Worm (Caenorhabditis elegans): ENCODE measurements around the gene Y53G8AM.6.

Y53G8AM.6 gene

DNA sequence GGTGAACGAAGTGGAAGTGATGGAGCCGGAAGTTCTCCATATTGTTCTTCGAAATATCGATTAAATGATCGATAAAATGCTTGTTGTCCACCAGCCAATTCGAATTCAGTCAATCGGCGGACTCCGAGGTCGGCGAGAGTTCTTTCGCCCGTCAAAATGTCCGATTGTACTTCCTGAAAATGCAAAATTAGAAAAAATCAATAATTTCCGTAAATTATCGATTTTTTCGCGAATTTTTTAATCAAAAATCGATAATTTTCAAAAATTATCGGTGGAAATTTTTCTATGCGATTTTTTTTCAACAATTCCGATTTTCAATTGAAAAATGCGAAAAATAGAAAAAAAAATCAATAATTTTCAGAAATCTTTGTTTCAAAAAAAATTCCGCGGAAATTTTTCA lies 17.6 kb downstream of the Y53G8AM.6 start:
- no peak for TF ChIP-seq jun-1 (tag; optimal IDR thresholded peaks at IDR 0.05)
- no peak for TF ChIP-seq nhr-43 (tag; optimal IDR thresholded peaks at IDR 0.05; ENCODE audit: poor library complexity, severe bottlenecking)
- TF ChIP-seq egl-27 (tag; optimal IDR thresholded peaks at IDR 0.05) = no peak
- no peak for TF ChIP-seq nhr-25 (tag; optimal IDR thresholded peaks at IDR 0.05)
- no peak for TF ChIP-seq ama-1 (optimal IDR thresholded peaks at IDR 0.05)
- TF ChIP-seq zag-1 (tag; optimal IDR thresholded peaks at IDR 0.05) = no peak
- no peak for TF ChIP-seq ceh-16 (tag; optimal IDR thresholded peaks at IDR 0.05)
- TF ChIP-seq eor-1 (tag; optimal IDR thresholded peaks at IDR 0.05) = no peak
- no peak for TF ChIP-seq ceh-9 (tag; optimal IDR thresholded peaks at IDR 0.05)
- no peak for TF ChIP-seq elt-1 (tag; optimal IDR thresholded peaks at IDR 0.05)
- no peak for TF ChIP-seq nhr-77 (tag; optimal IDR thresholded peaks at IDR 0.05)
- no peak for TF ChIP-seq tbx-2 (tag; optimal IDR thresholded peaks at IDR 0.05)
- TF ChIP-seq daf-12 (tag; optimal IDR thresholded peaks at IDR 0.05) = no peak
- TF ChIP-seq elt-3 (tag; optimal IDR thresholded peaks at IDR 0.05) = no peak
- TF ChIP-seq aly-2 (tag; optimal IDR thresholded peaks at IDR 0.05) = no peak
- TF ChIP-seq R02D3.7 (tag; optimal IDR thresholded peaks at IDR 0.05) = no peak

DNA sequence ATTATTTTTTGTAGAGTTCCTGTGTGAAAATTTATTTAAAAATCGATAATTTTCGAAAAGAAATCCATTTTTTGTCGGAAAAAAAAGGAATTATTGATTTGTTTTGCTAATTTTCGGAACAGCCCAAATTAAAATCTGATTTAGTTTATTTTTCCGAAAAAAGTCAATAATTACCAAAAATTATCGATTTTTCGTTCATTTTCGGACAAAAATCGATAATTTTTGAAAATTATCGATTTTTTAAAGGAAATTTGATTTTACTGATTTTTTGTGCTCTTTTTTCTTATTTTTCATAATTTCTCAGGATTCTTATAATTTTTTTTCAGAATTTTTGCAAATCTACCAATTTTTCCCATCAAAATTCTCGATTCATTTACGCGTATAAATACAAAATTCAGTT lies 18.2 kb downstream of the Y53G8AM.6 start:
- TF ChIP-seq ceh-28 (tag; optimal IDR thresholded peaks at IDR 0.05) = peak; percentile 87
- TF ChIP-seq eor-1 (tag; optimal IDR thresholded peaks at IDR 0.05) = no peak
- TF ChIP-seq lsy-12 (tag; optimal IDR thresholded peaks at IDR 0.05) = no peak

DNA sequence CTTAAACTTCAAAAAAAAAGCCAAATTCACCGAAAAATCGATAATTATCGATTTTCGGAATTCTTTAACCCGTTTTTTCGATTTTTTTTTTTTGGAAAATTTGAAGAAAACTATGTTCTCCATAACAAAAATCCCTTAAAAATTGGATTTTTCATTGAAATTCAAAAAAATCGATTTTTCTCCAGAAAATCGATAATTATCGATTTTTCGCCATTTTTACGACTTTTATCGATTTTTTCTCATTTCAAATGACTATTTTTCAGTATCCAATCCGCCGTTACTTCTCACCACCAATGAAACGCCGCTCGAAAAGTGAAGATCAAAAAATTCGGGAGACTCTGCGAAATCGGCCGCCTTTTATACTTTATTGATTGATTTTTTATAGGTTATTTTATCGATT lies 18.7 kb downstream of the Y53G8AM.6 start:
- TF ChIP-seq egl-27 (tag; optimal IDR thresholded peaks at IDR 0.05) = no peak
- peak; percentile 91 for TF ChIP-seq ceh-28 (tag; optimal IDR thresholded peaks at IDR 0.05)

DNA sequence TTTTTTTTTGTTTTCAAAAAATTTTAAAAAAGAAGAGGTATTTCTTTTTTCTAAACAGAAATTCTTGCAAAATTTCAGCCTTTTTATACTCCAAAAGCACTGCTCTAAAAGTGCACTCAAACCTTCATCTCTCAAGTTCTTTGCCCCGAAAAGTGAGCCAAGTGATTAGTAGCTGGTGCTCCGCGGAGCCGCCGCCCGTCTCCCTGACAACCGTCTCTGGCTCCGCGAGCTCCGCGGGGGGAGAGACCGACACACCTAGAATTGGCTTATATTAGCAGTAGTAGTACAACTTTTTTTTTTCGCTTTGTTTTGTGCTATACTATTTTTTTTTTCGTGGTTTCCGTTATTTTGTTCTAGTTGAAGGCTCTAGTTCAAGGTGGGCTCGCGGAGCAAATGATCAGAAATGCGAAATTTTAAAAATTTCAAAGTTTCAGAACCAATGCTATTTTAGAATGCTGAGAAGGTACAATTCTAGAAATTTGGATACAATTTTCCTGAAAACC lies 26.9 kb downstream of the Y53G8AM.6 start, which contains the start of gene Y53G8AL.1:
Gene Y53G8AL.1, plus strand, starts transcription at position 453 of the 503 bp plus-strand sequence.
- TF ChIP-seq ceh-16 (tag; optimal IDR thresholded peaks at IDR 0.05) (no peak), nhr-77 (tag; optimal IDR thresholded peaks at IDR 0.05) (no peak), elt-2 (tag; optimal IDR thresholded peaks at IDR 0.05) (no peak), ZK546.5 (tag; optimal IDR thresholded peaks at IDR 0.05) (no peak), ztf-11 (tag; optimal IDR thresholded peaks at IDR 0.05) (no peak), mml-1 (tag; optimal IDR thresholded peaks at IDR 0.05) (no peak), ceh-9 (tag; optimal IDR thresholded peaks at IDR 0.05) (no peak), skn-1 (tag; optimal IDR thresholded peaks at IDR 0.05) (no peak), nhr-237 (tag; optimal IDR thresholded peaks at IDR 0.05) (no peak), nhr-28 (tag; optimal IDR thresholded peaks at IDR 0.05) (no peak), unc-39 (tag; optimal IDR thresholded peaks at IDR 0.05) (no peak), egl-27 (tag; optimal IDR thresholded peaks at IDR 0.05) (no peak), pqm-1 (tag; optimal IDR thresholded peaks at IDR 0.05) (no peak)

DNA sequence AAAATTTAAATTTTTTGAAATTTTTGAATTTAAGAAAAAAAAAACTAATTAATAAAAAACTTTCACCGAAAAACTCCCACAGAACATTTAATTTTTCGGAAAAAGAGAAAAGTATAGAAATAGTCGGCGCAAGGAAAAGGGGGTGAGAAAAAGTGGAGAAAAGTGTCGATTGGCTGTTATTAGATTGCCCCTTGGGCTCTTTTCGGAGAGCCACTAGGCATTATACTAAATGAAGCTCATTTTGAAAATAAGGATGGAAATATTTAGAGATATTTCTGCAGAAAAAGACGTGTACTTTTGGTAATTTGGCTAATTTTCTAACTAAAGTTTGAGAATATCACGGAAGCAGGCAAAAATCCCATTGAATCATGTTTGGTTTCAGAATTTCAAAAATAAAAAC lies 35.5 kb downstream of the Y53G8AM.6 start:
- TF ChIP-seq nhr-12 (tag; optimal IDR thresholded peaks at IDR 0.05) = no peak
- no peak for TF ChIP-seq egl-5 (tag; optimal IDR thresholded peaks at IDR 0.05)
- TF ChIP-seq nhr-76 (tag; optimal IDR thresholded peaks at IDR 0.05) = no peak
- peak; percentile 13 for TF ChIP-seq nfya-1 (tag; optimal IDR thresholded peaks at IDR 0.05; ENCODE audit: insufficient read depth)

DNA sequence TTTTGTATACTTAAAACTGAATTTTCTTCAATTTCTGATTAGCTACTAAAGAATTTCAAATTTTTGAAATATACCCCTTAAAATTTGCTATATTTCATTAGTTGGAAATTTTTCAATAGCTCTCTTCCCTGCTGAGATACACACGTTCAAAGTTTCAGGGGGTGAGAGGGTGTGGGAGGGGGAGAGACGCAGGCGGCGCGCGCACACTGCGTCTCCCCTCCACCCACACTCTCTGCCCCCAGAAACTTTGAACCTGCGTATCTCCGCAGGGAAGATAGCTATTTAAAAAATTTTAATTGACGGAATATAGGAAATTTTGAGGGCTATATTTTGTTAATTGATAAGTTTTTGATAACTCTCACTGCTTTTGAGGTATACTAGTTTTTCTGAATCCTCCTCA lies 36.9 kb downstream of the Y53G8AM.6 start:
- no peak for TF ChIP-seq jun-1 (tag; optimal IDR thresholded peaks at IDR 0.05)
- no peak for TF ChIP-seq fos-1 (tag; optimal IDR thresholded peaks at IDR 0.05)
- TF ChIP-seq pha-4 (tag; optimal IDR thresholded peaks at IDR 0.05) = no peak
- no peak for TF ChIP-seq elt-3 (tag; optimal IDR thresholded peaks at IDR 0.05)
- no peak for TF ChIP-seq egl-27 (tag; optimal IDR thresholded peaks at IDR 0.05)

All from whole organism, L3 larva.